Worm (Caenorhabditis elegans): Measurements from ENCODE around the gene srh-35.

DNA sequence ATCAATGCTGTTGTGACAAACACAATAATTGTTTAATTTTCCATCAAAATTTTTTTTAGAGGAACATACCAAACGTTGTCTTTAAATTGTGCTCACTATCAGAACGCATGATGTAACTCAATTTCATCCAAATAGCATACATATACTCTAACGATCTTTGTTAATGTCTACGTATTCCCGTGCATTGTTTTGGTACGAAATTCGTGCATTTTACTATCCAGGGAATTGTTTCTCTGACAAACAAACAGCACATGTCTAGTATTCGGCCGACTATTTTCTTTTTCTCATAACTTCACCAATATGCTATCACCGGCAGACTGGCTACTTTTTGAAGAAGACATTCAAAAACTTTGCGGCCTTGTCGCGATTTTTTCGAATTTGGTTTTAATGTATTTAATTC lies 42.4 kb upstream of the srh-35 start, which contains the start of gene str-196:
- TF ChIP-seq ama-1 (optimal IDR thresholded peaks at IDR 0.05) (no peak), K02D7.2 (tag; optimal IDR thresholded peaks at IDR 0.05) (no peak), ceh-9 (tag; optimal IDR thresholded peaks at IDR 0.05) (no peak), ceh-24 (tag; optimal IDR thresholded peaks at IDR 0.05) (no peak), ceh-2 (tag; optimal IDR thresholded peaks at IDR 0.05) (no peak), lim-6 (tag; optimal IDR thresholded peaks at IDR 0.05) (no peak), eyg-1 (tag; optimal IDR thresholded peaks at IDR 0.05) (no peak), pat-9 (tag; optimal IDR thresholded peaks at IDR 0.05) (no peak), elt-4 (tag; optimal IDR thresholded peaks at IDR 0.05) (no peak)

All from whole organism, late embryonic.